Worm (Caenorhabditis elegans) whole organism, L4 larva: ENCODE data around the gene ZK353.10.

Experiments
- F37D6.2 ChIP-seq: sonication (generic microtip); optimal IDR thresholded peaks from 2 replicates; lab custom pipeline; 2016; ENCODE audit warnings: mild to moderate bottlenecking, missing genetic modification characterization, missing compliant biosample characterization
- T20F7.1 ChIP-seq: fragments of 200-800 bp; sonication (Bioruptor generic); optimal IDR thresholded peaks from 2 replicates; lab custom pipeline; 2018; ENCODE audit warnings: mild to moderate bottlenecking, missing genetic modification characterization, missing compliant biosample characterization
- Y5F2A.4 ChIP-seq: fragments of 200-800 bp; sonication (Bioruptor generic); optimal IDR thresholded peaks from 2 replicates; lab custom pipeline; 2018; ENCODE audit warnings: mild to moderate bottlenecking, missing genetic modification characterization, missing compliant biosample characterization
- aha-1 ChIP-seq: fragments of 150-350 bp; peaks from one replicate; lab custom pipeline; 2014; ENCODE audit warnings: missing biosample characterization, missing genetic modification characterization
- aly-2 ChIP-seq: sonication (generic microtip); optimal IDR thresholded peaks from 2 replicates; lab custom pipeline; 2018; ENCODE audit warnings: missing biosample characterization, missing genetic modification characterization
- ama-1 ChIP-seq: fragments of 150-350 bp; optimal IDR thresholded peaks from 2 replicates; lab custom pipeline; 2014; ENCODE audit warnings: inconsistent platforms, mixed read lengths
- arid-1 ChIP-seq: fragments of 200-800 bp; sonication (Bioruptor generic); conservative IDR thresholded peaks from 2 replicates; pipeline ENCODE4 v1.3.6; 2022; ENCODE audit warnings: missing genetic modification reagents, missing genetic modification characterization, missing compliant biosample characterization
- attf-4 ChIP-seq: sonication (generic microtip); optimal IDR thresholded peaks from 3 replicates; lab custom pipeline; 2017; ENCODE audit warnings: missing biosample characterization, missing genetic modification characterization
- ceh-20 ChIP-seq: fragments of 200-800 bp; sonication (Bioruptor generic); IDR thresholded peaks from 2 replicates; pipeline ENCODE4 v1.3.6; 2022; ENCODE audit warnings: missing genetic modification reagents, missing genetic modification characterization, missing compliant biosample characterization
- ces-1 ChIP-seq: fragments of 150-350 bp; sonication (generic microtip); optimal IDR thresholded peaks from 4 replicates; lab custom pipeline; 2014; ENCODE audit warnings: missing biosample characterization, missing genetic modification reagents, missing genetic modification characterization
- ctbp-1 ChIP-seq: fragments of 200-800 bp; sonication (Bioruptor generic); IDR thresholded peaks from 2 replicates; pipeline ENCODE4 v1.3.6; 2022; ENCODE audit warnings: missing genetic modification reagents, missing genetic modification characterization, missing compliant biosample characterization
- daf-16 ChIP-seq, 3 experiments: sonication (generic microtip); optimal IDR thresholded peaks; 2 replicates each; lab custom pipeline; 2016 to 2017; ENCODE audit warnings: missing genetic modification characterization in 3 of 3, missing genetic modification reagents in 3 of 3, mild to moderate bottlenecking in 2 of 3, missing compliant biosample characterization in 2 of 3, missing biosample characterization in 1 of 3, moderate library complexity in 1 of 3
- dmd-6 ChIP-seq: fragments of 200-800 bp; sonication (Bioruptor generic); IDR thresholded peaks from 2 replicates; pipeline ENCODE4 v1.3.6; 2022; ENCODE audit warnings: missing genetic modification reagents, missing genetic modification characterization, missing compliant biosample characterization
- dpl-1 ChIP-seq: fragments of 150-350 bp; optimal IDR thresholded peaks from 2 replicates; lab custom pipeline; 2014; ENCODE audit warnings: missing biosample characterization, missing genetic modification reagents, missing genetic modification characterization
- duxl-1 ChIP-seq: sonication (generic microtip); optimal IDR thresholded peaks from 2 replicates; lab custom pipeline; 2016; ENCODE audit warnings: mild to moderate bottlenecking, missing genetic modification characterization, moderate library complexity, missing compliant biosample characterization; ENCODE audit not compliant: poor library complexity
- dve-1 ChIP-seq: sonication (generic microtip); optimal IDR thresholded peaks from 2 replicates; lab custom pipeline; 2017; ENCODE audit warnings: antibody characterized with exemption, mild to moderate bottlenecking, missing genetic modification characterization, missing compliant biosample characterization; ENCODE audit not compliant: insufficient read depth
- egl-43 ChIP-seq: fragments of 200-800 bp; sonication (Bioruptor generic); IDR thresholded peaks from 2 replicates; pipeline ENCODE4 v1.3.6; 2022; ENCODE audit warnings: missing genetic modification reagents, missing genetic modification characterization, missing compliant biosample characterization
- gei-8 ChIP-seq: fragments of 200-800 bp; sonication (Bioruptor generic); optimal IDR thresholded peaks from 2 replicates; lab custom pipeline; 2018; ENCODE audit warnings: mild to moderate bottlenecking, missing genetic modification characterization, missing compliant biosample characterization
- hif-1 ChIP-seq, 2 experiments: sonication (generic microtip); optimal IDR thresholded peaks; 2 replicates each; lab custom pipeline; 2016 to 2017; ENCODE audit warnings: missing compliant biosample characterization in 2 of 2, missing genetic modification characterization in 2 of 2, missing genetic modification reagents in 2 of 2, missing genotype in 2 of 2, mild to moderate bottlenecking in 1 of 2
- hlh-11 ChIP-seq: fragments of 200-800 bp; sonication (Bioruptor generic); optimal IDR thresholded peaks from 2 replicates; lab custom pipeline; 2018; ENCODE audit warnings: mild to moderate bottlenecking, missing genetic modification characterization, missing compliant biosample characterization
- hmg-1.1 ChIP-seq: fragments of 200-800 bp; sonication (Bioruptor generic); IDR thresholded peaks from 2 replicates; pipeline ENCODE4 v1.3.6; 2022; ENCODE audit warnings: missing genetic modification reagents, missing genetic modification characterization, missing compliant biosample characterization
- jun-1 ChIP-seq: fragments of 150-350 bp; optimal IDR thresholded peaks from 2 replicates; lab custom pipeline; 2014; ENCODE audit warnings: missing biosample characterization, missing genetic modification reagents, missing genetic modification characterization
- lim-7 ChIP-seq: fragments of 200-800 bp; sonication (Bioruptor generic); IDR thresholded peaks from 2 replicates; pipeline ENCODE4 v1.3.6; 2022; ENCODE audit warnings: missing genetic modification characterization, missing compliant biosample characterization
- lin-29 ChIP-seq: fragments of 200-800 bp; sonication (Bioruptor generic); IDR thresholded peaks from 2 replicates; pipeline ENCODE4 v1.3.6; 2022; ENCODE audit warnings: missing genetic modification reagents, missing genetic modification characterization, missing compliant biosample characterization
- lin-38 ChIP-seq: fragments of 200-800 bp; sonication (Bioruptor generic); IDR thresholded peaks from 2 replicates; pipeline ENCODE4 v1.3.6; 2022; ENCODE audit warnings: missing genetic modification reagents, missing genetic modification characterization, missing compliant biosample characterization
- lsy-2 ChIP-seq, 2 experiments: fragments of 150-350 bp in 1 of 2; sonication (generic microtip) in 1 of 2; optimal IDR thresholded peaks; 2 replicates each; lab custom pipeline; 2014 to 2017; ENCODE audit warnings: missing biosample characterization in 2 of 2, missing genetic modification characterization in 2 of 2
- madf-5 ChIP-seq, 2 experiments: fragments of 200-800 bp; sonication (Bioruptor generic); IDR thresholded peaks; 2 replicates each; pipeline ENCODE4 v1.3.6; 2022; ENCODE audit warnings: missing compliant biosample characterization in 2 of 2, missing genetic modification characterization in 2 of 2
- mdl-1 ChIP-seq, 2 experiments: fragments of 150-350 bp in 1 of 2; sonication (generic microtip) in 1 of 2; optimal IDR thresholded peaks; 2 replicates each; lab custom pipeline; 2014 to 2017; ENCODE audit warnings: missing biosample characterization in 2 of 2, missing genetic modification characterization in 2 of 2
- mdt-29 ChIP-seq: fragments of 200-800 bp; sonication (Bioruptor generic); IDR thresholded peaks from 2 replicates; pipeline ENCODE4 v1.3.6; 2022; ENCODE audit warnings: missing genetic modification reagents, missing genetic modification characterization, missing compliant biosample characterization
- mep-1 ChIP-seq: fragments of 150-350 bp; sonication (generic microtip); optimal IDR thresholded peaks from 3 replicates; lab custom pipeline; 2014; ENCODE audit warnings: missing biosample characterization, missing genetic modification characterization
- mes-2 ChIP-seq: sonication (generic microtip); optimal IDR thresholded peaks from 2 replicates; lab custom pipeline; 2016; ENCODE audit warnings: missing genotype, mild to moderate bottlenecking, missing genetic modification characterization, missing compliant biosample characterization; ENCODE audit not compliant: poor library complexity, severe bottlenecking
- nhr-11 ChIP-seq: fragments of 150-350 bp; optimal IDR thresholded peaks from 2 replicates; lab custom pipeline; 2014; ENCODE audit warnings: missing biosample characterization, missing genetic modification characterization
- nhr-41 ChIP-seq: fragments of 200-800 bp; sonication (Bioruptor generic); IDR thresholded peaks from 2 replicates; pipeline ENCODE4 v1.3.6; 2022; ENCODE audit warnings: missing genetic modification reagents, missing genetic modification characterization, missing compliant biosample characterization
- nhr-42 ChIP-seq: fragments of 200-800 bp; sonication (Bioruptor generic); IDR thresholded peaks from 2 replicates; pipeline ENCODE4 v1.3.6; 2022; ENCODE audit warnings: missing genetic modification characterization, missing compliant biosample characterization
- nhr-6 ChIP-seq: fragments of 150-350 bp; optimal IDR thresholded peaks from 2 replicates; lab custom pipeline; 2014; ENCODE audit warnings: missing biosample characterization, missing genetic modification characterization
- nhr-77 ChIP-seq: fragments of 150-350 bp; optimal IDR thresholded peaks from 2 replicates; lab custom pipeline; 2014; ENCODE audit warnings: missing biosample characterization, missing genetic modification characterization
- php-3 ChIP-seq: fragments of 200-800 bp; sonication (Bioruptor generic); IDR thresholded peaks from 2 replicates; pipeline ENCODE4 v1.3.6; 2022; ENCODE audit warnings: missing genetic modification reagents, missing genetic modification characterization, missing compliant biosample characterization
- pqm-1 ChIP-seq: sonication (generic microtip); optimal IDR thresholded peaks from 2 replicates; lab custom pipeline; 2017; ENCODE audit warnings: missing biosample characterization, missing genetic modification characterization
- rbr-2 ChIP-seq: sonication (generic microtip); optimal IDR thresholded peaks from 2 replicates; lab custom pipeline; 2016; ENCODE audit warnings: missing genotype, missing genetic modification characterization, missing compliant biosample characterization
- set-16 ChIP-seq: fragments of 200-800 bp; sonication (Bioruptor generic); IDR thresholded peaks from 2 replicates; pipeline ENCODE4 v1.3.6; 2022; ENCODE audit warnings: missing genetic modification reagents, missing genetic modification characterization, missing compliant biosample characterization
- tra-1 ChIP-seq: fragments of 200-800 bp; sonication (Bioruptor generic); IDR thresholded peaks from 2 replicates; pipeline ENCODE4 v1.3.6; 2022; ENCODE audit warnings: missing genetic modification reagents, missing genetic modification characterization, missing compliant biosample characterization
- unc-130 ChIP-seq: sonication (generic microtip); optimal IDR thresholded peaks from 2 replicates; lab custom pipeline; 2016; ENCODE audit warnings: missing genetic modification reagents, missing genetic modification characterization, missing compliant biosample characterization
- unc-62 ChIP-seq, 3 experiments: fragments of 150-350 bp in 1 of 3; sonication (generic microtip); optimal IDR thresholded peaks in 2 of 3; peaks in 1 of 3; 1 replicate in 1 of 3; 2 replicates in 2 of 3; lab custom pipeline; 2014 to 2017; ENCODE audit warnings: missing biosample characterization in 3 of 3, missing genetic modification characterization in 3 of 3, missing genetic modification reagents in 3 of 3, missing genotype in 1 of 3
- zag-1 ChIP-seq: fragments of 150-350 bp; optimal IDR thresholded peaks from 2 replicates; lab custom pipeline; 2014; ENCODE audit warnings: missing biosample characterization, missing genetic modification characterization
- zfp-3 ChIP-seq: fragments of 200-800 bp; sonication (Bioruptor generic); conservative IDR thresholded peaks from 2 replicates; pipeline ENCODE4 v1.3.6; 2022; ENCODE audit warnings: missing genetic modification reagents, missing genetic modification characterization, missing compliant biosample characterization
- ztf-7 ChIP-seq: fragments of 150-350 bp; optimal IDR thresholded peaks from 2 replicates; lab custom pipeline; 2014; ENCODE audit warnings: missing biosample characterization, missing genetic modification characterization

Gene ZK353.10

ce11 chrIII:8358213-8358672 lies 36.0 kb downstream of the ZK353.10 start, which contains the start of the genes R05D3.8 and rfp-1 (continued):
- TF ChIP-seq unc-62 (GFP tag; optimal IDR thresholded peaks at IDR 0.05 in 1 of 2; lab: Kevin White, UChicago) (peak in 1 of 2 experiments; percentile 99), unc-62 (tag; optimal IDR thresholded peaks at IDR 0.05; lab: Kevin White, UChicago) (no peak), nhr-42 (GFP tag; lab: Robert Waterston, UW) (no peak), mep-1 (tag; lab: Kevin White, UChicago) (peak; percentile 87), arid-1 (GFP tag; lab: Robert Waterston, UW) (peak; percentile 67; the same call in 1 of the 2 replicates), nhr-11 (tag; lab: Kevin White, UChicago) (peak; percentile 89)

ce11 chrIII:8356407-8356881 lies 37.8 kb downstream of the ZK353.10 start:
- TF ChIP-seq hmg-1.1 (GFP tag; lab: Robert Waterston, UW) (peak; percentile 84), php-3 (GFP tag; lab: Robert Waterston, UW) (no peak), madf-5 (GFP tag; IDR thresholded peaks at IDR 0.05; lab: Robert Waterston, UW) (no peak), nhr-41 (GFP tag; lab: Robert Waterston, UW) (no peak), ztf-7 (peak; percentile 50), ctbp-1 (GFP tag; lab: Robert Waterston, UW) (peak; percentile 65), dve-1 (tag; lab: Kevin White, UChicago) (peak; percentile 83), F37D6.2 (tag; lab: Kevin White, UChicago) (peak; percentile 50), zfp-3 (GFP tag; lab: Robert Waterston, UW) (no peak), zag-1 (no peak), Y5F2A.4 (no peak), dpl-1 (GFP tag; lab: Kevin White, UChicago) (peak; percentile 73), rbr-2 (tag; lab: Kevin White, UChicago) (peak; percentile 81), dmd-6 (peak; percentile 53; the same call in 1 of the 2 replicates), egl-43 (GFP tag; lab: Robert Waterston, UW) (no peak; the same call in 1 of the 2 replicates), lim-7 (GFP tag; lab: Robert Waterston, UW) (peak; percentile 49; the same call in 1 of the 2 replicates), ces-1 (GFP tag; lab: Kevin White, UChicago) (peak; percentile 64), ceh-20 (GFP tag; lab: Robert Waterston, UW) (0 out of 2 replicates have a peak, but pooled peaks have one; percentile 14), lin-38 (GFP tag; lab: Robert Waterston, UW) (peak; percentile 68), nhr-11 (tag; lab: Kevin White, UChicago) (peak; percentile 86), mep-1 (tag; lab: Kevin White, UChicago) (peak; percentile 92), lsy-2 (tag; optimal IDR thresholded peaks at IDR 0.05; lab: Kevin White, UChicago) (peak; percentile 77 to 91), mes-2 (peak; percentile 1), T20F7.1 (GFP tag; lab: Kevin White, UChicago) (peak; percentile 72), nhr-77 (peak; percentile 58), ama-1 (peak; percentile 43), aly-2 (tag; lab: Kevin White, UChicago) (no peak), hlh-11 (tag; lab: Kevin White, UChicago) (peak; percentile 83), mdt-29 (no peak), lin-29 (GFP tag; lab: Robert Waterston, UW) (no peak), aha-1 (tag; lab: Kevin White, UChicago) (peak; percentile 86), nhr-6 (peak; percentile 64), pqm-1 (tag; lab: Kevin White, UChicago) (peak; percentile 3), gei-8 (GFP tag; lab: Kevin White, UChicago) (no peak), mdl-1 (tag; optimal IDR thresholded peaks at IDR 0.05; lab: Kevin White, UChicago) (peak in 1 of 2 experiments; percentile 58), jun-1 (tag; lab: Kevin White, UChicago) (no peak), duxl-1 (tag; lab: Kevin White, UChicago) (peak; percentile 37), tra-1 (GFP tag; lab: Robert Waterston, UW) (0 out of 2 replicates have a peak, but pooled peaks have one; percentile 17), attf-4 (tag; lab: Kevin White, UChicago) (no peak), daf-16 (GFP tag; optimal IDR thresholded peaks at IDR 0.05; lab: Kevin White, UChicago) (peak in 1 of 2 experiments; percentile 28), daf-16 (tag; optimal IDR thresholded peaks at IDR 0.05; lab: Kevin White, UChicago) (peak; percentile 15), set-16 (no peak), unc-130 (GFP tag; lab: Kevin White, UChicago) (no peak), hif-1 (tag; optimal IDR thresholded peaks at IDR 0.05; lab: Kevin White, UChicago) (peak in 1 of 2 experiments; percentile 49)
